Fruit fly (Drosophila melanogaster) whole organism, adult: ENCODE results near the gene CG2211.

Experiments used
- CG11617 ChIP-seq: fragments of 200-800 bp; sonication (Bioruptor generic); optimal IDR thresholded peaks from 2 replicates; lab custom pipeline; 2017; ENCODE audit warnings: mild to moderate bottlenecking, missing biosample characterization, missing genetic modification reagents, missing genetic modification characterization
- CG12768 ChIP-seq: fragments of 200-800 bp; sonication (Bioruptor generic); optimal IDR thresholded peaks from 2 replicates; lab custom pipeline; 2017; ENCODE audit warnings: missing biosample characterization, missing genetic modification characterization, mild to moderate bottlenecking, moderate library complexity, missing genetic modification reagents
- CG14711 ChIP-seq: fragments of 200-800 bp; sonication (Bioruptor generic); optimal IDR thresholded peaks from 2 replicates; lab custom pipeline; 2018; ENCODE audit warnings: missing biosample characterization, mild to moderate bottlenecking, missing genetic modification characterization, moderate library complexity
- CG1620 ChIP-seq: fragments of 200-800 bp; sonication (Bioruptor generic); optimal IDR thresholded peaks from 2 replicates; lab custom pipeline; 2016; ENCODE audit warnings: missing biosample characterization, missing genetic modification characterization
- CG33017 ChIP-seq: fragments of 200-800 bp; sonication (Bioruptor generic); optimal IDR thresholded peaks from 2 replicates; lab custom pipeline; 2018; ENCODE audit warnings: missing biosample characterization, mild to moderate bottlenecking, missing genetic modification characterization, moderate library complexity
- CG5204 ChIP-seq: fragments of 200-800 bp; sonication (Bioruptor generic); optimal IDR thresholded peaks from 2 replicates; lab custom pipeline; 2016; ENCODE audit warnings: missing biosample characterization, missing genetic modification characterization
- CG7045 ChIP-seq: fragments of 200-800 bp; sonication (Bioruptor generic); optimal IDR thresholded peaks from 2 replicates; lab custom pipeline; 2017; ENCODE audit warnings: missing biosample characterization, mild to moderate bottlenecking, missing genetic modification characterization
- CG7101 ChIP-seq: fragments of 200-800 bp; sonication (Bioruptor generic); optimal IDR thresholded peaks from 2 replicates; lab custom pipeline; 2018; ENCODE audit warnings: missing biosample characterization, mild to moderate bottlenecking, missing genetic modification characterization, moderate library complexity
- Clk ChIP-seq: fragments of 200-800 bp; sonication (Bioruptor generic); optimal IDR thresholded peaks from 2 replicates; lab custom pipeline; 2017; ENCODE audit warnings: missing biosample characterization, missing genetic modification characterization
- Crg-1 ChIP-seq: fragments of 200-800 bp; sonication (Bioruptor generic); optimal IDR thresholded peaks from 2 replicates; lab custom pipeline; 2016; ENCODE audit warnings: missing biosample characterization, missing genetic modification characterization
- Hr96 ChIP-seq: fragments of 200-800 bp; sonication (Bioruptor generic); optimal IDR thresholded peaks from 2 replicates; lab custom pipeline; 2016; ENCODE audit warnings: missing biosample characterization, missing genetic modification characterization
- Mnt ChIP-seq: fragments of 200-800 bp; sonication (Bioruptor generic); optimal IDR thresholded peaks from 2 replicates; lab custom pipeline; 2016; ENCODE audit warnings: missing biosample characterization, mild to moderate bottlenecking, missing genetic modification characterization
- bab1 ChIP-seq: fragments of 200-800 bp; sonication (Bioruptor generic); optimal IDR thresholded peaks from 3 replicates; lab custom pipeline; 2019; ENCODE audit warnings: missing biosample characterization, mild to moderate bottlenecking, missing genetic modification characterization, moderate library complexity
- cic ChIP-seq: fragments of 200-800 bp; sonication (Bioruptor generic); optimal IDR thresholded peaks from 2 replicates; lab custom pipeline; 2017; ENCODE audit warnings: missing biosample characterization, mild to moderate bottlenecking, missing genetic modification characterization, moderate library complexity
- cnc ChIP-seq, 2 experiments: fragments of >200 bp; optimal IDR thresholded peaks; 2 replicates each; lab custom pipeline; 2017
- kay ChIP-seq: fragments of 200-800 bp; sonication (Bioruptor generic); peaks from one replicate; lab custom pipeline; 2016; ENCODE audit warnings: missing biosample characterization, missing genetic modification characterization, borderline replicate concordance
- ovo ChIP-seq: fragments of 200-800 bp; sonication (Bioruptor generic); optimal IDR thresholded peaks from 2 replicates; lab custom pipeline; 2016; ENCODE audit warnings: missing biosample characterization, missing genetic modification characterization
- pad ChIP-seq: fragments of 200-800 bp; sonication (Bioruptor generic); optimal IDR thresholded peaks from 3 replicates; lab custom pipeline; 2017; ENCODE audit warnings: missing biosample characterization, missing genetic modification characterization, mild to moderate bottlenecking, moderate library complexity, missing genetic modification reagents
- tj ChIP-seq: fragments of 200-800 bp; sonication (Bioruptor generic); optimal IDR thresholded peaks from 3 replicates; lab custom pipeline; 2017; ENCODE audit warnings: missing biosample characterization, mild to moderate bottlenecking, missing genetic modification characterization, moderate library complexity
- toe ChIP-seq: fragments of 200-800 bp; sonication (Bioruptor generic); optimal IDR thresholded peaks from 2 replicates; lab custom pipeline; 2016; ENCODE audit warnings: missing biosample characterization, missing genetic modification characterization

The CG2211 gene

dm6 chr3L:1332973-1333372 lies 2.2 kb downstream of the CG2211 start, which contains the start of gene msd5:
TSS of gene msd5 (minus strand) at chr3L:1333146.
- TF ChIP-seq tj (no peak), bab1 (GFP tag; lab: Kevin White, UChicago) (no peak), CG5204 (GFP tag; lab: Kevin White, UChicago) (no peak), toe (no peak), CG12768 (GFP tag; lab: Kevin White, UChicago) (no peak), CG7045 (GFP tag; lab: Kevin White, UChicago) (no peak), kay (no peak), cnc (optimal IDR thresholded peaks at IDR 0.05; lab: Kevin White, UChicago) (no peak), ovo (GFP tag; lab: Kevin White, UChicago) (no peak), CG1620 (GFP tag; lab: Kevin White, UChicago) (no peak), CG33017 (tag; lab: Kevin White, UChicago) (no peak), CG14711 (tag; lab: Kevin White, UChicago) (no peak), Hr96 (GFP tag; lab: Kevin White, UChicago) (no peak), cic (GFP tag; lab: Kevin White, UChicago) (no peak), CG11617 (GFP tag; lab: Kevin White, UChicago) (no peak), Clk (GFP tag; lab: Kevin White, UChicago) (no peak), CG7101 (tag; lab: Kevin White, UChicago) (no peak), pad (no peak), Mnt (GFP tag; lab: Kevin White, UChicago) (no peak), Crg-1 (GFP tag; lab: Kevin White, UChicago) (no peak)

DNA sequence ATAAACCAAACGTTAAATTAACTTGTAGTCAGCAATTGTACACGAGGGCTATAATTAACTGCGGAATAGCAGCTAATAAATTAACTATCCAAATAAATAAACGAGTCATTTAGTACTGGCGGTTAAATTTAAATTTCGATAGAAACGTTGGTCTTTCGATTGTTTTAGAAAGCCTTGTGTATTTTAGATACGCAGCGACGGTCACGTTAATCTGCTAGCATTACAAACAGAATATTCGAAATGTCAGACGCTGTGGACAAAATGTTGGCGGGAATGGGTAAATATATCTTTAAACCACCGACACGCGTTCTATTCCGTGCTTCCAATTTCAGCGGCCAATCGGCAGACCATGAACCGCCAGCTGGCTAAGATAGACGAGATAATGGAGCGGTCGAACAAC lies 3.6 kb downstream of the CG2211 start, which contains the start of gene msd1:
Gene msd1, plus strand, starts transcription at position 203 of the 400 bp plus-strand sequence.
- TF ChIP-seq Crg-1 (GFP tag; lab: Kevin White, UChicago) (no peak), CG7101 (tag; lab: Kevin White, UChicago) (no peak), CG11617 (GFP tag; lab: Kevin White, UChicago) (no peak), pad (no peak), CG7045 (GFP tag; lab: Kevin White, UChicago) (no peak), Mnt (GFP tag; lab: Kevin White, UChicago) (no peak)

DNA sequence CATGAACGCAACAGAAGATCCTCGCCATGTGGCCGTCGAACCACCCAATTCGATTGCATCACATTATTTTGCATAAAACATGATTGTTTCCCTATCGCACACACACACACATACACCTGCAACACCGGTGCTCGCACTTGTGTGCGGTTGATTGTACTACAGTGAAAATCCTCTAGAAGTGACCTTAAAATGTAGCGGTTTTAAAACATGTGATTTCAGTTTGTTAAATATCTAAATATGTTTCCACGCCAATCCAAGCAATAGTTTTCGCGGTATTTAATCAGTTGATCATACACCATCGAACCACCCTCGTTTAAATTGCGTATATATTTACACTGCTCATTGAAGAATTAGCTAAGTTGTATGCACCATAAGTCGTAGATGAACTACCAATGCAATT lies 4.7 kb downstream of the CG2211 start:
- TF ChIP-seq bab1 (GFP tag; lab: Kevin White, UChicago) (no peak), CG7101 (tag; lab: Kevin White, UChicago) (peak; percentile 24), CG33017 (tag; lab: Kevin White, UChicago) (peak; percentile 20), tj (no peak)

dm6 chr3L:1329724-1330123 lies 5.4 kb downstream of the CG2211 start, which contains the start of gene ND-ACP:
TSS of gene ND-ACP (plus strand) at chr3L:1329949.
- TF ChIP-seq Crg-1 (GFP tag; lab: Kevin White, UChicago) (no peak), ovo (GFP tag; lab: Kevin White, UChicago) (no peak), tj (peak; percentile 46), Mnt (GFP tag; lab: Kevin White, UChicago) (peak; percentile 13), CG7101 (tag; lab: Kevin White, UChicago) (no peak), pad (peak; percentile 17)

DNA sequence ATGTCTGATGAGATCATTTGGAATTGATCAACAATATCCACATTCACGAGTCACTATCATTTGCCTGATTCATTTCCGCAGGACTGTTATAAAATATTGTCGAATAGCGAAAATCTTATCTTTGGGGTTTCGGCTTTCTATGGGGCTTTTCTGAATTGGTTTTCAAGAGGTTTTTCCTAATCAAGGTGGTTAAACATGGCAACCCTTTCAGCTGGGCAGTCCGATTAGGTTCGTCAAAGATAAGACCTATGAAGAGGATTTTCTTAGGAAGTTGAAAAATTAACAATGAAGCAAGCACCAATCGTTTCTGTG lies 9.6 kb downstream of the CG2211 start:
- no peak for TF ChIP-seq CG12768 (GFP tag; lab: Kevin White, UChicago)
- peak; percentile 22 for TF ChIP-seq cic (GFP tag; lab: Kevin White, UChicago)

DNA sequence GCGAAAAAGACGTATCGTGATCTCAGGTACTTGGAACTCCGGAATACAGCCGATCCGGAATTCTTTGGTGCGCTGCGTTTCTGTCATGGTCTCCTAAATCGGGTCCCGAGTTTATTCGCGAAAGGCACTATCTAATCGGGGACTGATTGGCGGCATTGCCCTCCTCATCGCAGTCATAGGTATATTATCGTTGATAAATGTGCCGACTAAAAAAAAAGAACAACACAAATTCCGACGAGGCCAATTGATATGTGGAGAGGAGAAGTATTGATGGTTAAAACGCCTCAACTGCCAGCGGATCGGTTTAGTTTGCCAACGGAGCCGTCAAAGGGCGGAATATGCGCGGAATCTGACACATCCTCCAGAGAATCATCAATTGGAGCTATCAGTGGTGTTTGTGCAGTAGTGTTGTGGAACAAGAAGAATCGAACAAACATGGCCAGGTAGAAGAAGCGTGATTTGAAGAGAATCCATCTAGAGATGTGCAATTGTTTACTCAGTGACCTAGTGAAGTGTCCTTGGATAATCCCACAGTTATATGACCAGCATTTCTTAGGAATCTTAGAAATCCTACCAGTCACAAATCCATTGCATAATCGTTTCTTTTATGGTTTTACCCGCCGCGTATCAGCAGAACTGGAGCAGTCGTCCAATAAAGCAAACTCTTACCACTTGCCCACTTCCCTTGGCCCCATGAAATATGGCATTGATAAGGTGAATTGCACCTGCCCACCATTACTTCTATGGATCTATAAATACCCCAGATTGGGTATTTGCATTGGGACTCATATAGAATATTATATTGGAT lies 10.1 kb downstream of the CG2211 start:
- TF ChIP-seq cic (GFP tag; lab: Kevin White, UChicago) = peak; percentile 32
- TF ChIP-seq toe = no peak
- TF ChIP-seq Mnt (GFP tag; lab: Kevin White, UChicago) = peak; percentile 18

- TF ChIP-seq cnc (optimal IDR thresholded peaks at IDR 0.05; lab: Kevin White, UChicago) (no peak), tj (peak; percentile 38)
These were observed 12.0 kb downstream of the CG2211 start for dm6 chr3L:1323136-1323535.

DNA sequence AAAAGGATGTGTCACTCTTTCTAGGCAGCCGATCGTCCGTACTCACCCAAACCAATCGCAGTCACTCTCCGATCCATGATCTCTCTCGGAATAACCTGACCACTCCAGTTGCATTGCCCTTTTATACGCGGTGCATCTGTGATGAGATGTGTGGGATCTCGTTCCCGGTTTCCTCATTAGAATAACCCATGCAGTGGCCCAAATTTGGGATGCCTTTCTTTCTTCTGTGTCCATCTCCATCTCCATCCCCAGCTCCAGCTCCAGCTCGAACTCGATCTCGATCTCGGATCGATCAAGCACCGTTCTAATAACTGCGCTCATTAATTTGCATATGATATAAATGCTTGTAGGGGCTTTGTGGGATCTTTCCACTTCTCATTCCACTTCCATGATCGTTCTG lies 12.5 kb downstream of the CG2211 start, which contains the start of gene CG9184:
Gene CG9184, minus strand, starts transcription at position 101 of the 400 bp plus-strand sequence.
- TF ChIP-seq Hr96 (GFP tag; lab: Kevin White, UChicago) (no peak), bab1 (GFP tag; lab: Kevin White, UChicago) (no peak), CG7101 (tag; lab: Kevin White, UChicago) (no peak), CG11617 (GFP tag; lab: Kevin White, UChicago) (no peak)
